Worm (Caenorhabditis elegans): Measurements from ENCODE around the gene Y17G9B.5.

DNA sequence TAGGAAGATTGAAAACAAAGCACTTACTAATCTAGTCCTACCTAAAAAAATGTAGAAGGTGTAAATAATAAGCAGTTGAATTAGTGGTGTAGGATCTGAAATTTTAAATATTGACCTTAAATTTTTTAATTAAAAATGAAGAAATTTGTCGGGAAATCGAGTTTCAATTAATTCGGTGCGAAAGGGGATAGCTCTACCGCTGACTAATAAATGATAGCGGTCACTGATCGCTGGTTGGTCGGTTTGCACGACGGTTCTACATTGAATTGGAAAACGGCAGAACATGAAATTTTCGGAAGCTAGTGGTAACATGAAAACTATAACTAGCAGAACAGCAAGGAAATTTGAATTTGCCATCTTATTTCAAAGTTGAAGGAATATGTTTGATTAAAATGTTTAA, 30.1 kb downstream of the Y17G9B.5 start, which contains the start of gene set-15:
- TF ChIP-seq hmg-20 (GFP tag; IDR thresholded peaks at IDR 0.05) (no peak), pha-4 (tag; optimal IDR thresholded peaks at IDR 0.05) (no peak), tlf-1 (GFP tag; optimal IDR thresholded peaks at IDR 0.05) (no peak), Y79H2A.3 (GFP tag; conservative IDR thresholded peaks at IDR 0.05) (no peak), ama-1 (optimal IDR thresholded peaks at IDR 0.05) (no peak), ama-1 (GFP tag; optimal IDR thresholded peaks at IDR 0.05) (no peak), F52B5.7 (tag; optimal IDR thresholded peaks at IDR 0.05) (no peak), repo-1 (tag; optimal IDR thresholded peaks at IDR 0.05) (no peak), snpc-1.1 (tag; optimal IDR thresholded peaks at IDR 0.05; ENCODE audit: insufficient read depth) (no peak)

Measured in whole organism, young adult.